Worm (Caenorhabditis elegans): ENCODE measurements around the gene dpy-28.

DNA sequence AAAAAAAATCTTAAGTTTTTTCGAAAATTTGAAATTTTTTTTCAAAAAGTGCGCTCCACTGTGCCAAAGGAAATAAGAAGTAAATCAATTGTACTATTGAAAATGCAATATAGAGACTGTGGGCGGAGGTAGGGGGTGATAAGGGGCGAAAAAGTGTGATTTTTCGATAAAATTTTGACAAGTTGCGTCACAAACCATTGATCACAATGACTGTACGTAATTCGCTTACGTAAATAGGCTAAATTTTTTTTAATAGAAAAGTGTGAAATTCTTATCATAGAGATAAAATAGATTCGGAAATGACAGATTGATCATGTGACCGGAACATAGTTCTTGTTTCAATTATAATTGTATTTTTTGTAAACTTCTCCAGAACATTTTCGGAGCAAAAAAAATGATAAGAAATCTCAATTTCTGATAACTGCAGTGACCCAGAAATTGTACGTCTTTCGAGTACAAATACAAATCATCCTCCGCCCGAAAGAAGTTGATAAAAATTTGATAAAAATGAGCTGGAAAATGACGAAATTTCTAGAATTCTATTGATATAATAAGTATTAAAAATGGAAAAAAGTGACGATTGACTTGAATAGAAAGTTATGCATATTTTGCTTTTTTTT lies 59.7 kb downstream of the dpy-28 start:
- no peak for TF ChIP-seq flh-1 (GFP tag; optimal IDR thresholded peaks at IDR 0.05)
- no peak for TF ChIP-seq pha-4 (tag; optimal IDR thresholded peaks at IDR 0.05)
- TF ChIP-seq blmp-1 (tag; optimal IDR thresholded peaks at IDR 0.05), result no peak
- no peak for TF ChIP-seq drap-1 (GFP tag; optimal IDR thresholded peaks at IDR 0.05)
- no peak for TF ChIP-seq unc-39 (tag; optimal IDR thresholded peaks at IDR 0.05)
- no peak for TF ChIP-seq snpc-4 (tag; optimal IDR thresholded peaks at IDR 0.05)
- TF ChIP-seq unc-62 (GFP tag; optimal IDR thresholded peaks at IDR 0.05), result no peak
- TF ChIP-seq lin-13 (tag; optimal IDR thresholded peaks at IDR 0.05), result no peak
- TF ChIP-seq ham-2 (GFP tag; optimal IDR thresholded peaks at IDR 0.05), result no peak
- TF ChIP-seq nhr-237 (tag; optimal IDR thresholded peaks at IDR 0.05), result no peak
- TF ChIP-seq elt-3 (tag; optimal IDR thresholded peaks at IDR 0.05), result no peak
- TF ChIP-seq mep-1 (tag; optimal IDR thresholded peaks at IDR 0.05), result no peak
- TF ChIP-seq ztf-11 (tag; optimal IDR thresholded peaks at IDR 0.05), result no peak
- no peak for TF ChIP-seq cnd-1 (tag; optimal IDR thresholded peaks at IDR 0.05)

Measured in whole organism, mixed stage, embryonic.